Worm (Caenorhabditis elegans) whole organism, L4 larva: ENCODE measurements around the gene F56H11.2.
A peak's percentile ranks its signal among the peaks of the same experiment; 100 is the strongest.

Experiments
- F10B5.3 ChIP-seq: sonication (generic microtip); optimal IDR thresholded peaks from 2 replicates; lab custom pipeline; 2016; ENCODE audit warnings: mild to moderate bottlenecking, missing genetic modification characterization, missing compliant biosample characterization
- F37D6.2 ChIP-seq: sonication (generic microtip); optimal IDR thresholded peaks from 2 replicates; lab custom pipeline; 2016; ENCODE audit warnings: mild to moderate bottlenecking, missing genetic modification characterization, missing compliant biosample characterization
- F49E8.2 ChIP-seq: sonication (generic microtip); optimal IDR thresholded peaks from 2 replicates; lab custom pipeline; 2016; ENCODE audit warnings: missing compliant biosample characterization, mild to moderate bottlenecking, missing genetic modification characterization, borderline replicate concordance
- Y48G9A.11 ChIP-seq: fragments of 200-800 bp; sonication (Bioruptor generic); IDR thresholded peaks from 2 replicates; pipeline ENCODE4 v1.3.6; 2022; ENCODE audit warnings: missing genetic modification reagents, missing genetic modification characterization, missing compliant biosample characterization
- Y5F2A.4 ChIP-seq: fragments of 200-800 bp; sonication (Bioruptor generic); optimal IDR thresholded peaks from 2 replicates; lab custom pipeline; 2018; ENCODE audit warnings: mild to moderate bottlenecking, missing genetic modification characterization, missing compliant biosample characterization
- ZK337.2 ChIP-seq: fragments of 200-800 bp; sonication (Bioruptor generic); IDR thresholded peaks from 2 replicates; pipeline ENCODE4 v1.3.6; 2022; ENCODE audit warnings: missing genetic modification reagents, missing genetic modification characterization, missing compliant biosample characterization
- aha-1 ChIP-seq: fragments of 150-350 bp; peaks from one replicate; lab custom pipeline; 2014; ENCODE audit warnings: missing biosample characterization, missing genetic modification characterization
- attf-4 ChIP-seq: sonication (generic microtip); optimal IDR thresholded peaks from 3 replicates; lab custom pipeline; 2017; ENCODE audit warnings: missing biosample characterization, missing genetic modification characterization
- ceh-28 ChIP-seq: fragments of 150-350 bp; optimal IDR thresholded peaks from 2 replicates; lab custom pipeline; 2014; ENCODE audit warnings: missing biosample characterization, missing genetic modification reagents, missing genetic modification characterization
- ces-1 ChIP-seq: fragments of 150-350 bp; sonication (generic microtip); optimal IDR thresholded peaks from 4 replicates; lab custom pipeline; 2014; ENCODE audit warnings: missing biosample characterization, missing genetic modification reagents, missing genetic modification characterization
- cey-2 ChIP-seq: sonication (generic microtip); optimal IDR thresholded peaks from 3 replicates; lab custom pipeline; 2017; ENCODE audit warnings: missing genetic modification characterization, mild to moderate bottlenecking, missing compliant biosample characterization, antibody characterized with exemption, borderline replicate concordance; ENCODE audit not compliant: insufficient read depth
- daf-16 ChIP-seq, 3 experiments: sonication (generic microtip); optimal IDR thresholded peaks; 2 replicates each; lab custom pipeline; 2016 to 2017; ENCODE audit warnings: missing genetic modification characterization in 3 of 3, missing genetic modification reagents in 3 of 3, mild to moderate bottlenecking in 2 of 3, missing compliant biosample characterization in 2 of 3, missing biosample characterization in 1 of 3, moderate library complexity in 1 of 3
- daf-19 ChIP-seq: fragments of 200-800 bp; sonication (Bioruptor generic); conservative IDR thresholded peaks from 2 replicates; pipeline ENCODE4 v1.3.6; 2022; ENCODE audit warnings: missing genetic modification characterization, missing compliant biosample characterization
- dmd-6 ChIP-seq: fragments of 200-800 bp; sonication (Bioruptor generic); IDR thresholded peaks from 2 replicates; pipeline ENCODE4 v1.3.6; 2022; ENCODE audit warnings: missing genetic modification reagents, missing genetic modification characterization, missing compliant biosample characterization
- dmd-9 ChIP-seq: fragments of 200-800 bp; sonication (Bioruptor generic); IDR thresholded peaks from 2 replicates; pipeline ENCODE4 v1.3.6; 2022; ENCODE audit warnings: missing genetic modification reagents, missing genetic modification characterization, missing compliant biosample characterization
- duxl-1 ChIP-seq: sonication (generic microtip); optimal IDR thresholded peaks from 2 replicates; lab custom pipeline; 2016; ENCODE audit warnings: mild to moderate bottlenecking, missing genetic modification characterization, moderate library complexity, missing compliant biosample characterization; ENCODE audit not compliant: poor library complexity
- egl-27 ChIP-seq: sonication (generic microtip); optimal IDR thresholded peaks from 3 replicates; lab custom pipeline; 2017; ENCODE audit warnings: missing biosample characterization, missing genetic modification reagents, missing genetic modification characterization
- egl-43 ChIP-seq: fragments of 200-800 bp; sonication (Bioruptor generic); IDR thresholded peaks from 2 replicates; pipeline ENCODE4 v1.3.6; 2022; ENCODE audit warnings: missing genetic modification reagents, missing genetic modification characterization, missing compliant biosample characterization
- hlh-30 ChIP-seq: sonication (generic microtip); optimal IDR thresholded peaks from 2 replicates; lab custom pipeline; 2017; ENCODE audit warnings: antibody characterized with exemption, mild to moderate bottlenecking, missing genetic modification characterization, missing compliant biosample characterization; ENCODE audit not compliant: insufficient read depth
- jun-1 ChIP-seq: fragments of 150-350 bp; optimal IDR thresholded peaks from 2 replicates; lab custom pipeline; 2014; ENCODE audit warnings: missing biosample characterization, missing genetic modification reagents, missing genetic modification characterization
- mdt-29 ChIP-seq: fragments of 200-800 bp; sonication (Bioruptor generic); IDR thresholded peaks from 2 replicates; pipeline ENCODE4 v1.3.6; 2022; ENCODE audit warnings: missing genetic modification reagents, missing genetic modification characterization, missing compliant biosample characterization
- mes-2 ChIP-seq: sonication (generic microtip); optimal IDR thresholded peaks from 2 replicates; lab custom pipeline; 2016; ENCODE audit warnings: missing genotype, mild to moderate bottlenecking, missing genetic modification characterization, missing compliant biosample characterization; ENCODE audit not compliant: poor library complexity, severe bottlenecking
- mxl-3 ChIP-seq: fragments of 200-800 bp; sonication (Bioruptor generic); optimal IDR thresholded peaks from 2 replicates; lab custom pipeline; 2018; ENCODE audit warnings: mild to moderate bottlenecking, missing genetic modification characterization, missing compliant biosample characterization
- nhr-111 ChIP-seq: fragments of 200-800 bp; sonication (Bioruptor generic); optimal IDR thresholded peaks from 2 replicates; lab custom pipeline; 2018; ENCODE audit warnings: mild to moderate bottlenecking, missing genetic modification characterization, missing compliant biosample characterization
- nhr-28 ChIP-seq: fragments of 150-350 bp; optimal IDR thresholded peaks from 2 replicates; lab custom pipeline; 2014; ENCODE audit warnings: missing biosample characterization, missing genetic modification characterization
- nhr-6 ChIP-seq: fragments of 150-350 bp; optimal IDR thresholded peaks from 2 replicates; lab custom pipeline; 2014; ENCODE audit warnings: missing biosample characterization, missing genetic modification characterization
- nhr-76 ChIP-seq: fragments of 150-350 bp; optimal IDR thresholded peaks from 2 replicates; lab custom pipeline; 2014; ENCODE audit warnings: missing biosample characterization, missing genetic modification characterization
- snpc-1.2 ChIP-seq: fragments of 200-800 bp; sonication (Bioruptor generic); IDR thresholded peaks from 2 replicates; pipeline ENCODE4 v1.3.6; 2022; ENCODE audit warnings: missing genetic modification reagents, missing genetic modification characterization, missing compliant biosample characterization
- snpc-4 ChIP-seq: fragments of 150-350 bp; optimal IDR thresholded peaks from 2 replicates; lab custom pipeline; 2014; ENCODE audit warnings: missing biosample characterization, missing genetic modification characterization
- tag-97 ChIP-seq: fragments of 200-800 bp; sonication (Bioruptor generic); IDR thresholded peaks from 2 replicates; pipeline ENCODE4 v1.3.6; 2022; ENCODE audit warnings: missing genetic modification characterization, missing compliant biosample characterization
- tra-1 ChIP-seq: fragments of 200-800 bp; sonication (Bioruptor generic); IDR thresholded peaks from 2 replicates; pipeline ENCODE4 v1.3.6; 2022; ENCODE audit warnings: missing genetic modification reagents, missing genetic modification characterization, missing compliant biosample characterization
- unc-62 ChIP-seq, 3 experiments: fragments of 150-350 bp in 1 of 3; sonication (generic microtip); optimal IDR thresholded peaks in 2 of 3; peaks in 1 of 3; 1 replicate in 1 of 3; 2 replicates in 2 of 3; lab custom pipeline; 2014 to 2017; ENCODE audit warnings: missing biosample characterization in 3 of 3, missing genetic modification characterization in 3 of 3, missing genetic modification reagents in 3 of 3, missing genotype in 1 of 3
- zip-11 ChIP-seq: fragments of 200-800 bp; sonication (Bioruptor generic); IDR thresholded peaks from 2 replicates; pipeline ENCODE4 v1.3.6; 2022; ENCODE audit warnings: missing genetic modification characterization, missing compliant biosample characterization
- zip-2 ChIP-seq: fragments of 150-350 bp; optimal IDR thresholded peaks from 2 replicates; lab custom pipeline; 2014; ENCODE audit warnings: missing biosample characterization, missing genetic modification characterization

Gene F56H11.2

ce11 chrIV:9488315-9488714, 44.7 kb downstream of the F56H11.2 start, which contains the start of gene sru-1:
sru-1 (plus strand) TSS chrIV:9488615.
- no peak for TF ChIP-seq nhr-6
- TF ChIP-seq nhr-111 (GFP tag; lab: Kevin White, UChicago), result no peak
- TF ChIP-seq attf-4 (tag; lab: Kevin White, UChicago), result no peak
- TF ChIP-seq F10B5.3, result no peak
- no peak for TF ChIP-seq ZK337.2
- no peak for TF ChIP-seq F37D6.2 (tag; lab: Kevin White, UChicago)
- TF ChIP-seq Y5F2A.4, result no peak
- no peak for TF ChIP-seq dmd-9 (GFP tag; lab: Robert Waterston, UW)
- TF ChIP-seq F49E8.2 (tag; lab: Kevin White, UChicago), result no peak
- TF ChIP-seq mes-2 (tag; lab: Kevin White, UChicago), result no peak

- TF ChIP-seq aha-1 (tag; lab: Kevin White, UChicago) (peak; percentile 93), tra-1 (GFP tag; lab: Robert Waterston, UW) (no peak)
Observed at ce11 chrIV:9486779-9487178, 46.2 kb downstream of the F56H11.2 start.

ce11 chrIV:9485972-9486371, 47.0 kb downstream of the F56H11.2 start, which contains the start of gene sru-2:
sru-2 (plus strand) TSS chrIV:9486272.
- TF ChIP-seq mes-2 (tag; lab: Kevin White, UChicago) (no peak), tag-97 (GFP tag; lab: Robert Waterston, UW) (no peak), nhr-28 (no peak), nhr-76 (tag; lab: Kevin White, UChicago) (no peak), egl-43 (GFP tag; lab: Robert Waterston, UW) (no peak), nhr-111 (GFP tag; lab: Kevin White, UChicago) (no peak), cey-2 (tag; lab: Kevin White, UChicago) (no peak), ceh-28 (no peak), zip-2 (no peak), mdt-29 (GFP tag; lab: Robert Waterston, UW) (no peak), daf-16 (GFP tag; optimal IDR thresholded peaks at IDR 0.05; lab: Kevin White, UChicago) (no peak), daf-16 (tag; optimal IDR thresholded peaks at IDR 0.05; lab: Kevin White, UChicago) (no peak), ces-1 (GFP tag; lab: Kevin White, UChicago) (no peak), hlh-30 (tag; lab: Kevin White, UChicago) (no peak), egl-27 (tag; lab: Kevin White, UChicago) (no peak), snpc-4 (no peak), daf-19 (GFP tag; lab: Robert Waterston, UW) (no peak), jun-1 (tag; lab: Kevin White, UChicago) (no peak), mxl-3 (no peak)

- TF ChIP-seq unc-62 (GFP tag; optimal IDR thresholded peaks at IDR 0.05 in 1 of 2; lab: Kevin White, UChicago), result no peak
- TF ChIP-seq unc-62 (tag; optimal IDR thresholded peaks at IDR 0.05; lab: Kevin White, UChicago), result no peak
- TF ChIP-seq dmd-6, result no peak
- TF ChIP-seq F10B5.3, result no peak
- TF ChIP-seq nhr-111 (GFP tag; lab: Kevin White, UChicago), result no peak
- no peak for TF ChIP-seq zip-11 (GFP tag; lab: Robert Waterston, UW)
- no peak for TF ChIP-seq snpc-1.2 (GFP tag; lab: Robert Waterston, UW)
- TF ChIP-seq Y48G9A.11 (GFP tag; lab: Robert Waterston, UW), result no peak
- TF ChIP-seq duxl-1 (tag; lab: Kevin White, UChicago), result no peak
- TF ChIP-seq, all 104 proteins: peak for 0
Observed at ce11 chrIV:9485040-9485439, 47.9 kb downstream of the F56H11.2 start, which contains the start of gene gadr-2. gadr-2 (minus strand) TSS chrIV:9485140.
